Fruit fly (Drosophila melanogaster) whole organism, embryonic: Measurements from ENCODE around the gene galene.

ENCODE experiments used
- Atf-2 ChIP-seq: fragments of 200-800 bp; sonication (Bioruptor generic); optimal IDR thresholded peaks from 2 replicates; lab custom pipeline; 2016; ENCODE audit warnings: missing biosample characterization, missing genetic modification characterization
- BtbVII ChIP-seq: fragments of 200-800 bp; sonication (Bioruptor generic); optimal IDR thresholded peaks from 3 replicates; lab custom pipeline; 2017; ENCODE audit warnings: missing biosample characterization, mild to moderate bottlenecking, missing genetic modification characterization
- CG10543 ChIP-seq: fragments of 200-800 bp; sonication (Bioruptor generic); optimal IDR thresholded peaks from 3 replicates; lab custom pipeline; 2017; ENCODE audit warnings: missing biosample characterization, mild to moderate bottlenecking, missing genetic modification characterization, moderate library complexity
- CG11085 ChIP-seq: fragments of 200-800 bp; sonication (Bioruptor generic); IDR thresholded peaks from 2 replicates; pipeline ENCODE4 v1.3.6; 2022; ENCODE audit warnings: missing biosample characterization, missing genetic modification characterization
- CG11247 ChIP-seq: fragments of 200-800 bp; sonication (Bioruptor generic); IDR thresholded peaks from 2 replicates; pipeline ENCODE4 v1.3.6; 2022; ENCODE audit warnings: missing biosample characterization, missing genetic modification characterization
- CG12942 ChIP-seq: fragments of 200-800 bp; sonication (Bioruptor generic); optimal IDR thresholded peaks from 3 replicates; lab custom pipeline; 2016; ENCODE audit warnings: missing biosample characterization, missing genetic modification characterization
- CG13424 ChIP-seq: fragments of 200-800 bp; sonication (Bioruptor generic); optimal IDR thresholded peaks from 2 replicates; lab custom pipeline; 2019; ENCODE audit warnings: missing biosample characterization, mild to moderate bottlenecking, missing genetic modification characterization, moderate library complexity
- CG13624 ChIP-seq: fragments of 200-800 bp; sonication (Bioruptor generic); optimal IDR thresholded peaks from 2 replicates; lab custom pipeline; 2016; ENCODE audit warnings: missing biosample characterization, missing genetic modification characterization
- CG14441 ChIP-seq: fragments of 200-800 bp; sonication (Bioruptor generic); IDR thresholded peaks from 2 replicates; pipeline ENCODE4 v1.3.6; 2022; ENCODE audit warnings: missing biosample characterization, missing genetic modification characterization
- CG15696 ChIP-seq: fragments of 200-800 bp; sonication (Bioruptor generic); optimal IDR thresholded peaks from 2 replicates; lab custom pipeline; 2019; ENCODE audit warnings: missing biosample characterization, mild to moderate bottlenecking, missing genetic modification characterization, moderate library complexity
- CG1647 ChIP-seq: fragments of 200-800 bp; sonication (Bioruptor generic); optimal IDR thresholded peaks from 3 replicates; lab custom pipeline; 2016; ENCODE audit warnings: missing biosample characterization, missing genetic modification characterization
- CG17186 ChIP-seq: fragments of 200-800 bp; sonication (Bioruptor generic); optimal IDR thresholded peaks from 3 replicates; lab custom pipeline; 2017; ENCODE audit warnings: missing biosample characterization, missing genetic modification reagents, missing genetic modification characterization
- CG17359 ChIP-seq: fragments of 200-800 bp; sonication (Bioruptor generic); optimal IDR thresholded peaks from 3 replicates; lab custom pipeline; 2018; ENCODE audit warnings: missing biosample characterization, mild to moderate bottlenecking, missing genetic modification characterization, moderate library complexity
- CG17612 ChIP-seq: fragments of 200-800 bp; sonication (Bioruptor generic); IDR thresholded peaks from 2 replicates; pipeline ENCODE4 v1.3.6; 2022; ENCODE audit warnings: missing biosample characterization, missing genetic modification characterization
- CG2129 ChIP-seq: fragments of 200-800 bp; sonication (Bioruptor generic); IDR thresholded peaks from 2 replicates; pipeline ENCODE4 v1.3.6; 2022; ENCODE audit warnings: missing biosample characterization, missing genetic modification characterization; ENCODE audit not compliant: partially characterized antibody
- CG31388 ChIP-seq: fragments of 200-800 bp; sonication (Bioruptor generic); optimal IDR thresholded peaks from 2 replicates; lab custom pipeline; 2016; ENCODE audit warnings: missing biosample characterization, missing genetic modification characterization
- CG42726 ChIP-seq: fragments of 200-800 bp; sonication (Bioruptor generic); IDR thresholded peaks from 2 replicates; pipeline ENCODE4 v1.3.6; 2022; ENCODE audit warnings: missing biosample characterization, missing genetic modification characterization; ENCODE audit not compliant: partially characterized antibody
- CG43689 ChIP-seq: fragments of 200-800 bp; sonication (Bioruptor generic); IDR thresholded peaks from 2 replicates; pipeline ENCODE4 v1.3.6; 2022; ENCODE audit warnings: missing biosample characterization, missing genetic modification characterization
- CG4820 ChIP-seq: fragments of 200-800 bp; sonication (Bioruptor generic); optimal IDR thresholded peaks from 3 replicates; lab custom pipeline; 2016; ENCODE audit warnings: missing biosample characterization, missing genetic modification characterization
- CG6272 ChIP-seq: fragments of 200-800 bp; sonication (Bioruptor generic); IDR thresholded peaks from 2 replicates; pipeline ENCODE4 v1.3.6; 2022; ENCODE audit warnings: missing biosample characterization, missing genetic modification characterization
- CG7372 ChIP-seq: fragments of 200-800 bp; sonication (Bioruptor generic); IDR thresholded peaks from 2 replicates; pipeline ENCODE4 v1.3.6; 2022; ENCODE audit warnings: missing biosample characterization, missing genetic modification characterization
- CG8089 ChIP-seq: fragments of 200-800 bp; sonication (Bioruptor generic); optimal IDR thresholded peaks from 3 replicates; lab custom pipeline; 2016; ENCODE audit warnings: missing biosample characterization, missing genetic modification characterization
- CG8924 ChIP-seq: fragments of 200-800 bp; optimal IDR thresholded peaks from 3 replicates; lab custom pipeline; 2019; ENCODE audit warnings: missing biosample characterization, mild to moderate bottlenecking, missing genetic modification characterization, moderate library complexity
- CG8944 ChIP-seq: fragments of 200-800 bp; sonication (Bioruptor generic); optimal IDR thresholded peaks from 3 replicates; lab custom pipeline; 2016; ENCODE audit warnings: missing biosample characterization, missing genetic modification characterization
- CG9797 ChIP-seq: fragments of 200-800 bp; sonication (Bioruptor generic); optimal IDR thresholded peaks from 3 replicates; lab custom pipeline; 2018; ENCODE audit warnings: missing biosample characterization, mild to moderate bottlenecking, missing genetic modification characterization
- Dref ChIP-seq: fragments of 200-800 bp; sonication (Bioruptor generic); IDR thresholded peaks from 2 replicates; pipeline ENCODE4 v1.3.6; 2022; ENCODE audit warnings: missing biosample characterization, missing genetic modification characterization
- ERR ChIP-seq: fragments of 200-800 bp; sonication (Bioruptor generic); optimal IDR thresholded peaks from 2 replicates; lab custom pipeline; 2016; ENCODE audit warnings: missing biosample characterization, missing genetic modification characterization
- HmgZ ChIP-seq: fragments of 200-800 bp; sonication (Bioruptor generic); optimal IDR thresholded peaks from 2 replicates; lab custom pipeline; 2018; ENCODE audit warnings: missing biosample characterization, mild to moderate bottlenecking, missing genetic modification characterization
- Hmx ChIP-seq: fragments of 200-800 bp; sonication (Bioruptor generic); optimal IDR thresholded peaks from 2 replicates; lab custom pipeline; 2016; ENCODE audit warnings: missing biosample characterization, missing genetic modification characterization
- NC2α ChIP-seq: fragments of 200-800 bp; sonication (Bioruptor generic); optimal IDR thresholded peaks from 2 replicates; lab custom pipeline; 2016; ENCODE audit warnings: missing biosample characterization, missing genetic modification characterization
- NK7.1 ChIP-seq: fragments of 200-800 bp; sonication (Bioruptor generic); optimal IDR thresholded peaks from 3 replicates; lab custom pipeline; 2016; ENCODE audit warnings: missing biosample characterization, missing genetic modification characterization
- Sry-β ChIP-seq: fragments of 200-800 bp; sonication (Bioruptor generic); optimal IDR thresholded peaks from 2 replicates; lab custom pipeline; 2018; ENCODE audit warnings: missing biosample characterization, mild to moderate bottlenecking, missing genetic modification characterization, moderate library complexity
- Trl ChIP-seq, 3 experiments: fragments of >200 bp in 2 of 3; fragments of 200-800 bp in 1 of 3; sonication (Bioruptor generic) in 1 of 3; optimal IDR thresholded peaks; 2 replicates in 1 of 3; 3 replicates in 2 of 3; lab custom pipeline; 2016 to 2017; ENCODE audit warnings: missing biosample characterization in 1 of 3, missing genetic modification characterization in 1 of 3
- ac ChIP-seq: fragments of 200-800 bp; sonication (Bioruptor generic); optimal IDR thresholded peaks from 3 replicates; lab custom pipeline; 2017; ENCODE audit warnings: missing biosample characterization, mild to moderate bottlenecking, missing genetic modification characterization
- ase ChIP-seq: fragments of 200-800 bp; sonication (Bioruptor generic); IDR thresholded peaks from 3 replicates; pipeline ENCODE4 v1.3.6; 2022; ENCODE audit warnings: missing biosample characterization, missing genetic modification characterization
- bsh ChIP-seq, 2 experiments: fragments of 200-800 bp; sonication (Bioruptor generic); optimal IDR thresholded peaks; 2 replicates each; lab custom pipeline; 2017 to 2018; ENCODE audit warnings: mild to moderate bottlenecking in 2 of 2, missing biosample characterization in 2 of 2, missing genetic modification characterization in 2 of 2, moderate library complexity in 1 of 2
- cad ChIP-seq: fragments of >200 bp; optimal IDR thresholded peaks from 2 replicates; lab custom pipeline; 2017; ENCODE audit warnings: missing biosample characterization, missing genetic modification characterization
- da ChIP-seq: fragments of 200-800 bp; sonication (Bioruptor generic); optimal IDR thresholded peaks from 2 replicates; lab custom pipeline; 2016; ENCODE audit warnings: missing biosample characterization, missing genetic modification characterization
- jumu ChIP-seq: fragments of 200-800 bp; sonication (Bioruptor generic); optimal IDR thresholded peaks from 3 replicates; lab custom pipeline; 2016; ENCODE audit warnings: missing biosample characterization, missing genetic modification characterization
- lov ChIP-seq, 2 experiments: fragments of 200-800 bp in 1 of 2; fragments of >200 bp in 1 of 2; sonication (Bioruptor generic) in 1 of 2; IDR thresholded peaks in 1 of 2; optimal IDR thresholded peaks in 1 of 2; 2 replicates in 1 of 2; 3 replicates in 1 of 2; pipeline versions ENCODE4 v1.3.6 to Lab custom; 2017 to 2022; ENCODE audit warnings: missing biosample characterization in 1 of 2, missing genetic modification characterization in 1 of 2
- nerfin-1 ChIP-seq: fragments of 200-800 bp; sonication (Bioruptor generic); optimal IDR thresholded peaks from 3 replicates; lab custom pipeline; 2019; ENCODE audit warnings: missing biosample characterization, mild to moderate bottlenecking, missing genetic modification characterization, moderate library complexity
- pho ChIP-seq: fragments of 200-800 bp; sonication (Bioruptor generic); optimal IDR thresholded peaks from 2 replicates; lab custom pipeline; 2016; ENCODE audit warnings: missing biosample characterization, missing genetic modification characterization
- sd ChIP-seq: fragments of 200-800 bp; sonication (Bioruptor generic); optimal IDR thresholded peaks from 3 replicates; lab custom pipeline; 2018; ENCODE audit warnings: missing biosample characterization, mild to moderate bottlenecking, missing genetic modification characterization, moderate library complexity
- sens ChIP-seq: fragments of 200-800 bp; sonication (Bioruptor generic); peaks from one replicate; lab custom pipeline; 2016; ENCODE audit warnings: missing biosample characterization, missing genetic modification characterization
- ssp ChIP-seq: fragments of 200-800 bp; sonication (Bioruptor generic); IDR thresholded peaks from 2 replicates; pipeline ENCODE4 v1.3.6; 2022; ENCODE audit warnings: missing biosample characterization, missing genetic modification characterization
- tgo ChIP-seq: fragments of 200-800 bp; sonication (Bioruptor generic); IDR thresholded peaks from 3 replicates; pipeline ENCODE4 v1.3.6; 2022; ENCODE audit warnings: missing biosample characterization, missing genetic modification characterization
- vvl ChIP-seq: fragments of 200-800 bp; sonication (Bioruptor generic); IDR thresholded peaks from 2 replicates; pipeline ENCODE4 v1.3.6; 2022; ENCODE audit warnings: missing biosample characterization, missing genetic modification characterization
- wor ChIP-seq: fragments of 200-800 bp; sonication (Bioruptor generic); IDR thresholded peaks from 2 replicates; pipeline ENCODE4 v1.3.6; 2022; ENCODE audit warnings: missing biosample characterization, missing genetic modification characterization
- z ChIP-seq: fragments of 200-800 bp; sonication (Bioruptor generic); IDR thresholded peaks from 3 replicates; pipeline ENCODE4 v1.3.6; 2022; ENCODE audit warnings: missing biosample characterization, missing genetic modification characterization

galene gene

DNA sequence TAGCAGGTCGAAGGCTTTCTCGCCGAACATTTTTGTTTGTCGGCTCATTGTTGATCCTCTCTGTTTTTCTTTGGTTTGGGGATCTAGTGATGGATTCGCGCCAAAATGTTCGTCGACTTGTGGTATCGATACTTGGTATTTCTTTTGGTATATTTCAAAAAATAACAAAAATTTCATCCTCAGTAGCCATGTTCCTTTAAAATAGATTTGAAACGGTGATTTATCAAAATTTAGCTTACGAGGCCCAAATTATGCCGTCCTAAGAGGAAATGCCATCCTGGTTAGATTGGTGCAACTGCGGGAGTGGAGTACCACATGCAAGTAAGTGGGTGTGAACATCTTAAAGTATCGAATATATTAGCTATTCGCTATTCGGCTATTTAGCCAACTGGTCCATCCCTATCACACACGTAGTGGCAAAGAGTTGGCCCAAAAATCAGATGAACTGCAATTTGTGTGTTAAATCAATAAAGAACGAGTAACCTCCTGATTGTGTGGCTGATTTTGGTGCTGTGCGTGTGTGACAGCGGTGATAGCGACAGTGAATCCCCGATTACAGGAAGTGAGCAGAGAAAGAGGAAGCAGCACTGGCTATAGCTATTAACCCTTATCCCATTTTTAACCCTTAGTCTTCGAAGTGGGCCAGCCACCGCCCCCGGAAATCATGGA is 12.2 kb downstream of the galene start, which contains the start of the genes Psf1 and Sac1 (continued):
- TF ChIP-seq cad (GFP tag; lab: Kevin White, UChicago) (no peak), BtbVII (no peak), nerfin-1 (tag; lab: Kevin White, UChicago) (peak; percentile 50), CG17186 (GFP tag; lab: Kevin White, UChicago) (peak; percentile 68), bsh (GFP tag; optimal IDR thresholded peaks at IDR 0.05; lab: Kevin White, UChicago) (peak in 1 of 2 experiments; percentile 22), CG8089 (GFP tag; lab: Kevin White, UChicago) (peak; percentile 38), CG4820 (GFP tag; lab: Kevin White, UChicago) (peak; percentile 36), CG17612 (GFP tag; lab: Robert Waterston, UW) (no peak), ERR (GFP tag; lab: Kevin White, UChicago) (no peak), pho (GFP tag; lab: Kevin White, UChicago) (peak; percentile 57), CG42726 (GFP tag; lab: Robert Waterston, UW) (peak; percentile 57; the same call in 1 of the 2 replicates), sd (no peak), CG13424 (tag; lab: Kevin White, UChicago) (peak; percentile 57), CG14441 (peak; percentile 13; the same call in 1 of the 2 replicates), vvl (GFP tag; lab: Robert Waterston, UW) (no peak), CG9797 (GFP tag; lab: Kevin White, UChicago) (peak; percentile 69), CG13624 (GFP tag; lab: Kevin White, UChicago) (peak; percentile 73), sens (peak; percentile 87), tgo (0 out of 3 replicates have a peak, but pooled peaks have one; percentile 26), ac (GFP tag; lab: Kevin White, UChicago) (no peak), Dref (GFP tag; lab: Robert Waterston, UW) (peak; percentile 57), da (GFP tag; lab: Kevin White, UChicago) (peak; percentile 19), CG10543 (GFP tag; lab: Kevin White, UChicago) (no peak), CG11085 (GFP tag; lab: Robert Waterston, UW) (no peak; the same call in 1 of the 2 replicates), Hmx (GFP tag; lab: Kevin White, UChicago) (no peak), Trl (optimal IDR thresholded peaks at IDR 0.05; lab: Kevin White, UChicago) (no peak), Trl (GFP tag; optimal IDR thresholded peaks at IDR 0.05; lab: Kevin White, UChicago) (peak; percentile 18), CG7372 (GFP tag; lab: Robert Waterston, UW) (no peak), Atf-2 (peak; percentile 28), z (GFP tag; lab: Robert Waterston, UW) (no peak), CG11247 (GFP tag; lab: Robert Waterston, UW) (no peak; the same call in 1 of the 2 replicates), jumu (GFP tag; lab: Kevin White, UChicago) (peak; percentile 57), CG2129 (GFP tag; lab: Robert Waterston, UW) (peak; percentile 80), lov (optimal IDR thresholded peaks at IDR 0.05; lab: Kevin White, UChicago) (no peak), lov (GFP tag; IDR thresholded peaks at IDR 0.05; lab: Robert Waterston, UW) (no peak), CG31388 (GFP tag; lab: Kevin White, UChicago) (no peak), CG17359 (no peak), Sry-β (GFP tag; lab: Kevin White, UChicago) (peak; percentile 81), wor (GFP tag; lab: Robert Waterston, UW) (no peak), CG1647 (GFP tag; lab: Kevin White, UChicago) (peak; percentile 47), CG15696 (tag; lab: Kevin White, UChicago) (peak; percentile 46), HmgZ (tag; lab: Kevin White, UChicago) (peak; percentile 45), CG8924 (peak; percentile 10), NC2α (GFP tag; lab: Kevin White, UChicago) (no peak), CG8944 (GFP tag; lab: Kevin White, UChicago) (peak; percentile 59), CG12942 (GFP tag; lab: Kevin White, UChicago) (peak; percentile 8), NK7.1 (GFP tag; lab: Kevin White, UChicago) (no peak), ase (no peak), CG6272 (GFP tag; lab: Robert Waterston, UW) (peak; percentile 49; the same call in 1 of the 2 replicates), CG43689 (GFP tag; lab: Robert Waterston, UW) (no peak), ssp (GFP tag; lab: Robert Waterston, UW) (peak; percentile 91)
